Fruit fly (Drosophila melanogaster) whole organism, adult: Measurements from ENCODE around the gene CG1910.

Source experiments
- CG11617 ChIP-seq: fragments of 200-800 bp; sonication (Bioruptor generic); optimal IDR thresholded peaks from 2 replicates; lab custom pipeline; 2017; ENCODE audit warnings: mild to moderate bottlenecking, missing biosample characterization, missing genetic modification reagents, missing genetic modification characterization
- CG12768 ChIP-seq: fragments of 200-800 bp; sonication (Bioruptor generic); optimal IDR thresholded peaks from 2 replicates; lab custom pipeline; 2017; ENCODE audit warnings: missing biosample characterization, missing genetic modification characterization, mild to moderate bottlenecking, moderate library complexity, missing genetic modification reagents
- CG14711 ChIP-seq: fragments of 200-800 bp; sonication (Bioruptor generic); optimal IDR thresholded peaks from 2 replicates; lab custom pipeline; 2018; ENCODE audit warnings: missing biosample characterization, mild to moderate bottlenecking, missing genetic modification characterization, moderate library complexity
- CG1620 ChIP-seq: fragments of 200-800 bp; sonication (Bioruptor generic); optimal IDR thresholded peaks from 2 replicates; lab custom pipeline; 2016; ENCODE audit warnings: missing biosample characterization, missing genetic modification characterization
- CG33017 ChIP-seq: fragments of 200-800 bp; sonication (Bioruptor generic); optimal IDR thresholded peaks from 2 replicates; lab custom pipeline; 2018; ENCODE audit warnings: missing biosample characterization, mild to moderate bottlenecking, missing genetic modification characterization, moderate library complexity
- CG5204 ChIP-seq: fragments of 200-800 bp; sonication (Bioruptor generic); optimal IDR thresholded peaks from 2 replicates; lab custom pipeline; 2016; ENCODE audit warnings: missing biosample characterization, missing genetic modification characterization
- CG7045 ChIP-seq: fragments of 200-800 bp; sonication (Bioruptor generic); optimal IDR thresholded peaks from 2 replicates; lab custom pipeline; 2017; ENCODE audit warnings: missing biosample characterization, mild to moderate bottlenecking, missing genetic modification characterization
- CG7101 ChIP-seq: fragments of 200-800 bp; sonication (Bioruptor generic); optimal IDR thresholded peaks from 2 replicates; lab custom pipeline; 2018; ENCODE audit warnings: missing biosample characterization, mild to moderate bottlenecking, missing genetic modification characterization, moderate library complexity
- Clk ChIP-seq: fragments of 200-800 bp; sonication (Bioruptor generic); optimal IDR thresholded peaks from 2 replicates; lab custom pipeline; 2017; ENCODE audit warnings: missing biosample characterization, missing genetic modification characterization
- Crg-1 ChIP-seq: fragments of 200-800 bp; sonication (Bioruptor generic); optimal IDR thresholded peaks from 2 replicates; lab custom pipeline; 2016; ENCODE audit warnings: missing biosample characterization, missing genetic modification characterization
- Hr96 ChIP-seq: fragments of 200-800 bp; sonication (Bioruptor generic); optimal IDR thresholded peaks from 2 replicates; lab custom pipeline; 2016; ENCODE audit warnings: missing biosample characterization, missing genetic modification characterization
- Mnt ChIP-seq: fragments of 200-800 bp; sonication (Bioruptor generic); optimal IDR thresholded peaks from 2 replicates; lab custom pipeline; 2016; ENCODE audit warnings: missing biosample characterization, mild to moderate bottlenecking, missing genetic modification characterization
- bab1 ChIP-seq: fragments of 200-800 bp; sonication (Bioruptor generic); optimal IDR thresholded peaks from 3 replicates; lab custom pipeline; 2019; ENCODE audit warnings: missing biosample characterization, mild to moderate bottlenecking, missing genetic modification characterization, moderate library complexity
- cic ChIP-seq: fragments of 200-800 bp; sonication (Bioruptor generic); optimal IDR thresholded peaks from 2 replicates; lab custom pipeline; 2017; ENCODE audit warnings: missing biosample characterization, mild to moderate bottlenecking, missing genetic modification characterization, moderate library complexity
- cnc ChIP-seq, 2 experiments: fragments of >200 bp; optimal IDR thresholded peaks; 2 replicates each; lab custom pipeline; 2017
- kay ChIP-seq: fragments of 200-800 bp; sonication (Bioruptor generic); peaks from one replicate; lab custom pipeline; 2016; ENCODE audit warnings: missing biosample characterization, missing genetic modification characterization, borderline replicate concordance
- ovo ChIP-seq: fragments of 200-800 bp; sonication (Bioruptor generic); optimal IDR thresholded peaks from 2 replicates; lab custom pipeline; 2016; ENCODE audit warnings: missing biosample characterization, missing genetic modification characterization
- pad ChIP-seq: fragments of 200-800 bp; sonication (Bioruptor generic); optimal IDR thresholded peaks from 3 replicates; lab custom pipeline; 2017; ENCODE audit warnings: missing biosample characterization, missing genetic modification characterization, mild to moderate bottlenecking, moderate library complexity, missing genetic modification reagents
- tj ChIP-seq: fragments of 200-800 bp; sonication (Bioruptor generic); optimal IDR thresholded peaks from 3 replicates; lab custom pipeline; 2017; ENCODE audit warnings: missing biosample characterization, mild to moderate bottlenecking, missing genetic modification characterization, moderate library complexity
- toe ChIP-seq: fragments of 200-800 bp; sonication (Bioruptor generic); optimal IDR thresholded peaks from 2 replicates; lab custom pipeline; 2016; ENCODE audit warnings: missing biosample characterization, missing genetic modification characterization

The CG1910 gene

dm6 chr3R:31706142-31706894 lies 41.1 kb upstream of the CG1910 start:
- no peak for TF ChIP-seq CG7045 (GFP tag; lab: Kevin White, UChicago)
- TF ChIP-seq cnc (optimal IDR thresholded peaks at IDR 0.05; lab: Kevin White, UChicago) = no peak
- TF ChIP-seq CG33017 = no peak
- no peak for TF ChIP-seq CG7101 (tag; lab: Kevin White, UChicago)
- no peak for TF ChIP-seq CG1620 (GFP tag; lab: Kevin White, UChicago)
- TF ChIP-seq ovo (GFP tag; lab: Kevin White, UChicago) = no peak
- no peak for TF ChIP-seq Mnt
- no peak for TF ChIP-seq tj
- TF ChIP-seq CG5204 (GFP tag; lab: Kevin White, UChicago) = no peak
- TF ChIP-seq toe = no peak
- no peak for TF ChIP-seq CG12768 (GFP tag; lab: Kevin White, UChicago)
- no peak for TF ChIP-seq Crg-1
- no peak for TF ChIP-seq cic (GFP tag; lab: Kevin White, UChicago)
- TF ChIP-seq Clk = no peak
- TF ChIP-seq CG11617 (GFP tag; lab: Kevin White, UChicago) = no peak
- no peak for TF ChIP-seq bab1 (GFP tag; lab: Kevin White, UChicago)
- TF ChIP-seq CG14711 (tag; lab: Kevin White, UChicago) = no peak
- TF ChIP-seq pad (GFP tag; lab: Kevin White, UChicago) = no peak
- no peak for TF ChIP-seq Hr96 (GFP tag; lab: Kevin White, UChicago)
- no peak for TF ChIP-seq kay (GFP tag; lab: Kevin White, UChicago)

DNA sequence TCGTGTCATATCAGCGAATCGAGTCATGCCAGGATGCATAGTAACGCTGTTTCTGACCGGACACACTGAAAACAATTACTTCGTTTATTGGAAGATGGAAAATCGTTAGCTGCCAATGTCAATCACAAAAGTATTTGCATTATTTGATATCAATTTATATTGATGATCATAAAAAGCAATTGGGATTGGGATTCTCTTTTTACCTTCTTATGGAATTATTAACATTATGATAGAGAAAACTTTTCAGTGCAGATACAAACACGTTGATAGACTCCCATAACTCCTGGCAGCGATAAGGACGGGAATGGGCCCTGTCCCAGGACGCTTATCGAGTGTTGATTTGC lies 40.6 kb upstream of the CG1910 start:
- no peak for TF ChIP-seq CG33017
- TF ChIP-seq Mnt = no peak
- TF ChIP-seq CG14711 (tag; lab: Kevin White, UChicago) = no peak
- TF ChIP-seq Hr96 (GFP tag; lab: Kevin White, UChicago) = no peak
- no peak for TF ChIP-seq CG5204 (GFP tag; lab: Kevin White, UChicago)
- no peak for TF ChIP-seq CG11617 (GFP tag; lab: Kevin White, UChicago)
- no peak for TF ChIP-seq CG7101 (tag; lab: Kevin White, UChicago)
- TF ChIP-seq cic (GFP tag; lab: Kevin White, UChicago) = no peak
- TF ChIP-seq cnc (optimal IDR thresholded peaks at IDR 0.05; lab: Kevin White, UChicago) = no peak
- TF ChIP-seq CG1620 (GFP tag; lab: Kevin White, UChicago) = no peak
- TF ChIP-seq CG12768 (GFP tag; lab: Kevin White, UChicago) = no peak
- TF ChIP-seq pad (GFP tag; lab: Kevin White, UChicago) = no peak
- TF ChIP-seq kay (GFP tag; lab: Kevin White, UChicago) = no peak
- no peak for TF ChIP-seq tj
- TF ChIP-seq Crg-1 = no peak

DNA sequence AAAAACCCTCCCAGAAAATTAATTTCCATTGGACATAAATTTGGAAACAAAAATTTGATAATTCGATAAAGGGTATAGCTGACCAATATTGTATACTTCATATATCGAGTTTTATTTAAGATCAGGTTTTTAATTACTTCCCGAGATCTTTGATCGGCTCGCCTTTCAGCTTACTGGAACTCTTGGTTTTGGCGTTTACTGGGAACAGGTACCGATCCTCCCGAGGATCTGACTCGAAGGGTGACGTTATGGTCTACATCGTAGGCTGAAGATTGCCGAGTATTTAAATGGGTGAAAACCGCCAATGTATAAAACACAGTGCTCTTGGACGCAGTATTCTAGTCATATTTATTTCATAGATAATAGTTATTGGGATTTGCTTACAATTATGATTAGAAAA lies 39.2 kb upstream of the CG1910 start, which contains the start of gene CG42693:
Gene CG42693 (minus strand): TSS at position 101 of the 400 bp plus-strand sequence.
- TF ChIP-seq CG7101 (tag; lab: Kevin White, UChicago) (no peak), toe (no peak), CG11617 (GFP tag; lab: Kevin White, UChicago) (no peak), tj (no peak), pad (GFP tag; lab: Kevin White, UChicago) (no peak), Hr96 (GFP tag; lab: Kevin White, UChicago) (no peak), bab1 (GFP tag; lab: Kevin White, UChicago) (no peak), CG12768 (GFP tag; lab: Kevin White, UChicago) (no peak), CG5204 (GFP tag; lab: Kevin White, UChicago) (no peak), Mnt (no peak), cic (GFP tag; lab: Kevin White, UChicago) (no peak), cnc (optimal IDR thresholded peaks at IDR 0.05; lab: Kevin White, UChicago) (no peak), Clk (no peak)

dm6 chr3R:31709142-31709541 lies 38.3 kb upstream of the CG1910 start:
- TF ChIP-seq kay (GFP tag; lab: Kevin White, UChicago) (no peak), CG1620 (GFP tag; lab: Kevin White, UChicago) (no peak), ovo (GFP tag; lab: Kevin White, UChicago) (no peak)

dm6 chr3R:31709769-31710168 lies 37.7 kb upstream of the CG1910 start:
- no peak for TF ChIP-seq tj
- no peak for TF ChIP-seq CG1620 (GFP tag; lab: Kevin White, UChicago)
- no peak for TF ChIP-seq Crg-1
- no peak for TF ChIP-seq CG14711 (tag; lab: Kevin White, UChicago)
- no peak for TF ChIP-seq bab1 (GFP tag; lab: Kevin White, UChicago)
- TF ChIP-seq cnc (optimal IDR thresholded peaks at IDR 0.05; lab: Kevin White, UChicago) = no peak
- no peak for TF ChIP-seq CG5204 (GFP tag; lab: Kevin White, UChicago)
- TF ChIP-seq toe = no peak
- TF ChIP-seq Clk = no peak
- TF ChIP-seq Mnt = no peak
- no peak for TF ChIP-seq cic (GFP tag; lab: Kevin White, UChicago)
- no peak for TF ChIP-seq CG7045 (GFP tag; lab: Kevin White, UChicago)
- no peak for TF ChIP-seq CG11617 (GFP tag; lab: Kevin White, UChicago)
- TF ChIP-seq pad (GFP tag; lab: Kevin White, UChicago) = no peak
- no peak for TF ChIP-seq ovo (GFP tag; lab: Kevin White, UChicago)

- TF ChIP-seq CG1620 (GFP tag; lab: Kevin White, UChicago) (no peak), tj (peak; percentile 42), ovo (GFP tag; lab: Kevin White, UChicago) (peak; percentile 60), toe (no peak), CG5204 (GFP tag; lab: Kevin White, UChicago) (no peak), cic (GFP tag; lab: Kevin White, UChicago) (no peak), CG14711 (tag; lab: Kevin White, UChicago) (no peak), kay (GFP tag; lab: Kevin White, UChicago) (peak; percentile 80), Clk (no peak), CG11617 (GFP tag; lab: Kevin White, UChicago) (no peak), pad (GFP tag; lab: Kevin White, UChicago) (peak; percentile 23), Hr96 (GFP tag; lab: Kevin White, UChicago) (no peak)
These were observed 36.0 kb upstream of the CG1910 start for dm6 chr3R:31711270-31712029.
